Fruit fly (Drosophila melanogaster): ENCODE measurements around the gene eEF1gamma.
A peak's percentile ranks its signal among the peaks of the same experiment; 100 is the strongest.

The eEF1gamma gene

dm6 chr3R:29228745-29229448, 8.9 kb downstream of the eEF1gamma start, which contains the start of gene Usp1:
TSS of gene Usp1 (plus strand) at chr3R:29229161.
- peak; percentile 40 for TF ChIP-seq CG17801 (GFP tag; optimal IDR thresholded peaks at IDR 0.05; ENCODE audit: partially characterized antibody)

- TF ChIP-seq CG17801 (GFP tag; optimal IDR thresholded peaks at IDR 0.05; ENCODE audit: partially characterized antibody): no peak
Observed at dm6 chr3R:29229958-29230357, 10.0 kb downstream of the eEF1gamma start.

DNA sequence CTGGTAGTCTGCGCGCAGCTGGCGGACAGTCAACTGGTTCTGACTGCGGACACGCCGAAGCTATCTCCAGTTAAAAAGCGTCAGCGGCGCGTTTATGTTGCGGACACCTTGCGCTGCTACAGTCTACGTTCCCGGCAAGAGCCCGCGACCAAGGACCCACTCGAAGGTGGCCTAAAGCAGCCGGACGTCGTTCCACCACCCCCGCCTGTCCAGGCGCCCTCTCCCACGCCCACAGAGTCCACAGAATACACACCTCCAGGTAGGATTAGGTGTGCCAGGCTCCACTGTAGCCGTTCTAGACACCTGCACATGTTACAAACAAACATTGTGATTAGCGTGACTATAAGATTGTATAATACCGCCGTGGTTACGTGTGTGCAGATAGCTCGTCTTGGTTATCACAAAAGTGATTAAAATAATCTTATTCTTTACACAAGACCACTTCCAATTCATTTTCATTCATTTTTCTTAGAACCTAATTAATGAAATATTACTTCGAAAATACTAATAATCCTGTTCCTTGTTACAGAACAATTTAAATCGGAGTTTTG, 10.7 kb downstream of the eEF1gamma start:
- TF ChIP-seq CG17801 (GFP tag; optimal IDR thresholded peaks at IDR 0.05; ENCODE audit: partially characterized antibody): no peak

- no peak for TF ChIP-seq CG17801 (GFP tag; optimal IDR thresholded peaks at IDR 0.05; ENCODE audit: partially characterized antibody)
Observed at dm6 chr3R:29238623-29239022, 18.7 kb downstream of the eEF1gamma start, which contains the start of gene CG11951. TSS of gene CG11951 (minus strand) at chr3R:29238723.

- no peak for TF ChIP-seq CG17801 (GFP tag; optimal IDR thresholded peaks at IDR 0.05; ENCODE audit: partially characterized antibody)
Observed at dm6 chr3R:29244727-29245126, 24.8 kb downstream of the eEF1gamma start, which contains the start of gene CG31445. TSS of gene CG31445 (minus strand) at chr3R:29244827.

- no peak for TF ChIP-seq CG17801 (GFP tag; optimal IDR thresholded peaks at IDR 0.05; ENCODE audit: partially characterized antibody)
Observed at dm6 chr3R:29250272-29251018, 30.5 kb downstream of the eEF1gamma start, which contains the start of gene SP1029. TSS of gene SP1029 (minus strand) at chr3R:29250451.

- TF ChIP-seq CG17801 (GFP tag; optimal IDR thresholded peaks at IDR 0.05; ENCODE audit: partially characterized antibody): no peak
Observed at dm6 chr3R:29251418-29251817, 31.4 kb downstream of the eEF1gamma start.

- no peak for TF ChIP-seq CG17801 (GFP tag; optimal IDR thresholded peaks at IDR 0.05; ENCODE audit: partially characterized antibody)
Observed at dm6 chr3R:29253874-29254273, 33.9 kb downstream of the eEF1gamma start.

- peak; percentile 44 for TF ChIP-seq CG17801 (GFP tag; optimal IDR thresholded peaks at IDR 0.05; ENCODE audit: partially characterized antibody)
Observed at dm6 chr3R:29254383-29254782, 34.4 kb downstream of the eEF1gamma start.

dm6 chr3R:29255166-29255962, 35.4 kb downstream of the eEF1gamma start, which contains the start of gene stg:
TSS of gene stg (minus strand) at chr3R:29255800.
- TF ChIP-seq CG17801 (GFP tag; optimal IDR thresholded peaks at IDR 0.05; ENCODE audit: partially characterized antibody): peak; percentile 33

DNA sequence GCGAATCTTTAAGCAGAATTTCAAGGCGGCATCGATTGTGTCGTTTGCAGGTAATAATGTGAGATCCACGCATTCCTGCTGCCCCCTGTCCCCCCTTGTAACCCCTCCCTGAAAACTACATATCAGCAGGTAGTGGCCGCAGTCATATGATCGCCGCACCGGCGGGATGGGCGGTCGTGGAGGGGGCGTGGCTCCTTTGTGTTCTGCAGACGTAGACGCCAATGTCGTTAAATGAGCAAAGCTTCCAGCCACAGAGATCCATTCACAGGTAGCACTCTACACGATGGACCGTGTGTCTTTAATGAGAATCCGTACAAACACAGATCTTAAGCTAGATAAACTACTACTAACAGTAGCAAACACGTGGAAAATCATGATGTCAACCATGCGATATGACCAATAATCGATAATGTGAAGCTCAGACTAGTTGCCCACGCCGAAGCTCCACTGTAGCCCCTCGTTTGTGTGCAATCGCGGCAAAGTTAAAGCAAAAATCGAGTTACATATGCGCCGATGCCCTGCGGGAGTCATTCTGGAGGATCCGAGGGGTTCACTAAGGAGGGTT, 36.1 kb downstream of the eEF1gamma start, which contains the start of gene CG45544:
CG45544 (plus strand) TSS at position 523 of the 565 bp plus-strand sequence.
- TF ChIP-seq CG17801 (GFP tag; optimal IDR thresholded peaks at IDR 0.05; ENCODE audit: partially characterized antibody): peak; percentile 80

- TF ChIP-seq CG17801 (GFP tag; optimal IDR thresholded peaks at IDR 0.05; ENCODE audit: partially characterized antibody): no peak
Observed at dm6 chr3R:29256811-29257439, 37.0 kb downstream of the eEF1gamma start.

dm6 chr3R:29257890-29258691, 38.1 kb downstream of the eEF1gamma start:
- TF ChIP-seq CG17801 (GFP tag; optimal IDR thresholded peaks at IDR 0.05; ENCODE audit: partially characterized antibody): no peak

Measured in ovary, adult (tissue).